Fruit fly (Drosophila melanogaster) whole organism, wandering third instar larva: ENCODE data around the gene CG32201.

Source experiments
- Vsx2 ChIP-seq: fragments of 200-300, 225-300 bp; sonication (Bioruptor generic); optimal IDR thresholded peaks from 2 replicates; lab custom pipeline; 2018; ENCODE audit warnings: missing biosample characterization, missing genetic modification characterization; ENCODE audit not compliant: partially characterized antibody
- usp ChIP-seq: fragments of >200 bp; optimal IDR thresholded peaks from 2 replicates; lab custom pipeline; 2017; ENCODE audit warnings: missing biosample characterization, missing genetic modification characterization

DNA sequence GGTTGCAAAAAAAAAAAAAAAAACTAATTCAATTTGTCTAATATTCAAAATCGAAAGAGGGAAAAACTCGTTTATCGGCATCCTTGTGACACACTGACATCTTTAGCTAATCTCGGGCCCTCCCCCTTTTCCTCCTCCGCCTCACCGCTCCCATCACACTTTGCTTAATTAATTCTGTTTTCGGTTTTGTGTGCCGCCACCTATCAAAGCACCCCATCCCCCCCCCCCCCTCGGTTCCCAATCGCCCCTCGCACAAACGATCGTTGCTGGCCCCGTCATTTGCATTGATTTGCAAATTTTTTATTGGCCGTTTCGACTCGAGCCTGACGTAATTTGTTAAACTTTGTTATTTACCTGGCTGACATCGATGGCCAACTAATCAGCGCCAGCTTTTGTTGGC lies 19.0 kb downstream of the CG32201 start:
- no peak for TF ChIP-seq usp (GFP tag; lab: Kevin White, UChicago)
- no peak for TF ChIP-seq Vsx2 (GFP tag; lab: Kevin White, UChicago)
